Fruit fly (Drosophila melanogaster) whole organism, embryonic: ENCODE data around the gene CG12123.

Experiments used
- Ada2b ChIP-seq: fragments of 200-800 bp; sonication (Bioruptor generic); IDR thresholded peaks from 2 replicates; pipeline ENCODE4 v1.3.6; 2022; ENCODE audit warnings: missing biosample characterization, missing genetic modification characterization
- Awh ChIP-seq: fragments of 200-800 bp; sonication (Bioruptor generic); IDR thresholded peaks from 2 replicates; pipeline ENCODE4, ENCODE4 v1.3.6; 2022; ENCODE audit warnings: missing biosample characterization, missing genetic modification characterization
- BEAF-32 ChIP-seq: fragments of 200-800 bp; sonication (Bioruptor generic); optimal IDR thresholded peaks from 3 replicates; lab custom pipeline; 2017; ENCODE audit warnings: missing biosample characterization, missing genetic modification characterization, mild to moderate bottlenecking, moderate library complexity, missing genetic modification reagents
- CG10147 ChIP-seq: fragments of 200-800 bp; sonication (Bioruptor generic); optimal IDR thresholded peaks from 2 replicates; lab custom pipeline; 2019; ENCODE audit warnings: missing biosample characterization, mild to moderate bottlenecking, missing genetic modification characterization, moderate library complexity
- CG10209 ChIP-seq: fragments of 200-800 bp; sonication (Bioruptor generic); optimal IDR thresholded peaks from 3 replicates; lab custom pipeline; 2017; ENCODE audit warnings: missing biosample characterization, mild to moderate bottlenecking, missing genetic modification characterization, missing genetic modification reagents
- CG10274 ChIP-seq: fragments of 200-800 bp; sonication (Bioruptor generic); optimal IDR thresholded peaks from 3 replicates; lab custom pipeline; 2017; ENCODE audit warnings: missing biosample characterization, mild to moderate bottlenecking, missing genetic modification characterization
- CG10565 ChIP-seq: fragments of 200-800 bp; sonication (Bioruptor generic); optimal IDR thresholded peaks from 3 replicates; lab custom pipeline; 2016; ENCODE audit warnings: missing biosample characterization, mild to moderate bottlenecking, missing genetic modification characterization
- CG13296 ChIP-seq: fragments of 200-800 bp; sonication (Bioruptor generic); optimal IDR thresholded peaks from 3 replicates; lab custom pipeline; 2018; ENCODE audit warnings: missing biosample characterization, mild to moderate bottlenecking, missing genetic modification characterization
- CG14667 ChIP-seq: fragments of 200-800 bp; sonication (Bioruptor generic); IDR thresholded peaks from 2 replicates; pipeline ENCODE4 v1.3.6; 2022; ENCODE audit warnings: missing biosample characterization, missing genetic modification characterization
- CG1529 ChIP-seq: fragments of 200-800 bp; sonication (Bioruptor generic); optimal IDR thresholded peaks from 3 replicates; lab custom pipeline; 2018; ENCODE audit warnings: missing biosample characterization, missing genetic modification characterization
- CG1647 ChIP-seq: fragments of 200-800 bp; sonication (Bioruptor generic); optimal IDR thresholded peaks from 3 replicates; lab custom pipeline; 2016; ENCODE audit warnings: missing biosample characterization, missing genetic modification characterization
- CG17612 ChIP-seq: fragments of 200-800 bp; sonication (Bioruptor generic); IDR thresholded peaks from 2 replicates; pipeline ENCODE4 v1.3.6; 2022; ENCODE audit warnings: missing biosample characterization, missing genetic modification characterization
- CG1792 ChIP-seq: fragments of 200-800 bp; sonication (Bioruptor generic); optimal IDR thresholded peaks from 2 replicates; lab custom pipeline; 2016; ENCODE audit warnings: missing biosample characterization, missing genetic modification characterization
- CG2875 ChIP-seq: fragments of 200-800 bp; sonication (Bioruptor generic); optimal IDR thresholded peaks from 2 replicates; lab custom pipeline; 2017; ENCODE audit warnings: missing biosample characterization, mild to moderate bottlenecking, missing genetic modification characterization, missing genetic modification reagents
- CG30403 ChIP-seq: fragments of 200-800 bp; sonication (Bioruptor generic); optimal IDR thresholded peaks from 3 replicates; lab custom pipeline; 2016; ENCODE audit warnings: missing biosample characterization, missing genetic modification characterization
- CG3847 ChIP-seq: fragments of 200-800 bp; sonication (Bioruptor generic); IDR thresholded peaks from 2 replicates; pipeline ENCODE4 v1.3.6; 2022; ENCODE audit warnings: missing biosample characterization, missing genetic modification characterization
- CG8359 ChIP-seq: fragments of 200-800 bp; sonication (Bioruptor generic); optimal IDR thresholded peaks from 2 replicates; lab custom pipeline; 2017; ENCODE audit warnings: missing biosample characterization, mild to moderate bottlenecking, missing genetic modification characterization, borderline replicate concordance
- CG8478 ChIP-seq: fragments of >200 bp; optimal IDR thresholded peaks from 2 replicates; lab custom pipeline; 2018
- CG8924 ChIP-seq: fragments of 200-800 bp; optimal IDR thresholded peaks from 3 replicates; lab custom pipeline; 2019; ENCODE audit warnings: missing biosample characterization, mild to moderate bottlenecking, missing genetic modification characterization, moderate library complexity
- D19B ChIP-seq: fragments of 200-800 bp; sonication (Bioruptor generic); optimal IDR thresholded peaks from 2 replicates; lab custom pipeline; 2017; ENCODE audit warnings: missing biosample characterization, mild to moderate bottlenecking, missing genetic modification characterization
- Dip3 ChIP-seq: fragments of 200-800 bp; sonication (Bioruptor generic); optimal IDR thresholded peaks from 3 replicates; lab custom pipeline; 2016; ENCODE audit warnings: missing biosample characterization, missing genetic modification characterization
- H15 ChIP-seq: fragments of 200-800 bp; sonication (Bioruptor generic); IDR thresholded peaks from 3 replicates; pipeline ENCODE4 v1.3.6; 2022; ENCODE audit warnings: missing biosample characterization, missing genetic modification characterization
- HLH3B ChIP-seq: fragments of 200-800 bp; sonication (Bioruptor generic); IDR thresholded peaks from 2 replicates; pipeline ENCODE4 v1.3.6; 2022; ENCODE audit warnings: missing biosample characterization, missing genetic modification characterization
- Hmx ChIP-seq: fragments of 200-800 bp; sonication (Bioruptor generic); optimal IDR thresholded peaks from 2 replicates; lab custom pipeline; 2016; ENCODE audit warnings: missing biosample characterization, missing genetic modification characterization
- Jarid2 ChIP-seq: fragments of 200-800 bp; sonication (Bioruptor generic); optimal IDR thresholded peaks from 3 replicates; lab custom pipeline; 2017; ENCODE audit warnings: mild to moderate bottlenecking, missing biosample characterization, missing genetic modification reagents, missing genetic modification characterization
- Lim3 ChIP-seq: fragments of 200-800 bp; sonication (Bioruptor generic); IDR thresholded peaks from 2 replicates; pipeline ENCODE4 v1.3.6; 2022; ENCODE audit warnings: missing biosample characterization, missing genetic modification characterization
- MTF-1 ChIP-seq: fragments of 200-800 bp; sonication (Bioruptor generic); optimal IDR thresholded peaks from 2 replicates; lab custom pipeline; 2018; ENCODE audit warnings: missing biosample characterization, mild to moderate bottlenecking, missing genetic modification characterization, borderline replicate concordance
- Mes4 ChIP-seq: fragments of 200-800 bp; sonication (Bioruptor generic); optimal IDR thresholded peaks from 2 replicates; lab custom pipeline; 2016; ENCODE audit warnings: missing biosample characterization, missing genetic modification characterization
- Sox102F ChIP-seq: fragments of 200-800 bp; sonication (Bioruptor generic); optimal IDR thresholded peaks from 2 replicates; lab custom pipeline; 2018; ENCODE audit warnings: missing biosample characterization, mild to moderate bottlenecking, missing genetic modification characterization, moderate library complexity
- Sry-δ ChIP-seq: fragments of 200-800 bp; sonication (Bioruptor generic); optimal IDR thresholded peaks from 2 replicates; lab custom pipeline; 2016; ENCODE audit warnings: missing biosample characterization, missing genetic modification characterization
- Vsx1 ChIP-seq: fragments of 200-800 bp; sonication (Bioruptor generic); optimal IDR thresholded peaks from 2 replicates; lab custom pipeline; 2017; ENCODE audit warnings: missing biosample characterization, mild to moderate bottlenecking, missing genetic modification characterization, missing genetic modification reagents
- amos ChIP-seq: fragments of 200-800 bp; sonication (Bioruptor generic); IDR thresholded peaks from 2 replicates; pipeline ENCODE4 v1.3.6; 2022; ENCODE audit warnings: missing biosample characterization, missing genetic modification characterization; ENCODE audit not compliant: partially characterized antibody
- ap ChIP-seq: fragments of 200-800 bp; sonication (Bioruptor generic); IDR thresholded peaks from 2 replicates; pipeline ENCODE4 v1.3.6; 2022; ENCODE audit warnings: missing biosample characterization, missing genetic modification characterization
- bbx ChIP-seq: fragments of 200-800 bp; sonication (Bioruptor generic); IDR thresholded peaks from 2 replicates; pipeline ENCODE4 v1.3.6; 2022; ENCODE audit warnings: missing biosample characterization, missing genetic modification characterization; ENCODE audit not compliant: partially characterized antibody
- chm ChIP-seq: fragments of 200-800 bp; sonication (Bioruptor generic); IDR thresholded peaks from 2 replicates; pipeline ENCODE4 v1.3.6; 2022; ENCODE audit warnings: missing biosample characterization, missing genetic modification characterization
- crp ChIP-seq, 2 experiments: fragments of 200-800 bp; sonication (Bioruptor generic); optimal IDR thresholded peaks; 2 replicates in 1 of 2; 3 replicates in 1 of 2; lab custom pipeline; 2017; ENCODE audit warnings: missing biosample characterization in 2 of 2, missing genetic modification characterization in 2 of 2, mild to moderate bottlenecking in 1 of 2, moderate library complexity in 1 of 2
- fd96Cb ChIP-seq: fragments of 200-800 bp; sonication (Bioruptor generic); optimal IDR thresholded peaks from 2 replicates; lab custom pipeline; 2018; ENCODE audit warnings: missing biosample characterization, mild to moderate bottlenecking, missing genetic modification characterization, moderate library complexity
- ftz-f1 ChIP-seq: fragments of 200-800 bp; sonication (Bioruptor generic); optimal IDR thresholded peaks from 2 replicates; lab custom pipeline; 2016; ENCODE audit warnings: missing biosample characterization, missing genetic modification characterization
- gsb ChIP-seq: fragments of 200-800 bp; sonication (Bioruptor generic); IDR thresholded peaks from 2 replicates; pipeline ENCODE4 v1.3.6; 2022; ENCODE audit warnings: missing biosample characterization, missing genetic modification characterization
- hth ChIP-seq: fragments of >200 bp; optimal IDR thresholded peaks from 2 replicates; lab custom pipeline; 2017; ENCODE audit warnings: inconsistent platforms
- kah ChIP-seq: fragments of 200-800 bp; sonication (Bioruptor generic); optimal IDR thresholded peaks from 2 replicates; lab custom pipeline; 2018; ENCODE audit warnings: missing biosample characterization, mild to moderate bottlenecking, missing genetic modification characterization
- ken ChIP-seq: fragments of 200-800 bp; sonication (Bioruptor generic); IDR thresholded peaks from 3 replicates; pipeline ENCODE4 v1.3.6; 2022; ENCODE audit warnings: missing biosample characterization, missing genetic modification characterization
- knrl ChIP-seq: fragments of 200-800 bp; sonication (Bioruptor generic); IDR thresholded peaks from 3 replicates; pipeline ENCODE4 v1.3.6; 2022; ENCODE audit warnings: missing biosample characterization, missing genetic modification characterization; ENCODE audit not compliant: partially characterized antibody
- lola ChIP-seq, 3 experiments: fragments of >200 bp in 2 of 3; fragments of 200-800 bp in 1 of 3; sonication (Bioruptor generic) in 1 of 3; optimal IDR thresholded peaks; 2 replicates each; lab custom pipeline; 2017 to 2019; ENCODE audit warnings: missing biosample characterization in 3 of 3, missing genetic modification characterization in 3 of 3, mild to moderate bottlenecking in 1 of 3, moderate library complexity in 1 of 3
- p53 ChIP-seq: fragments of 200-800 bp; sonication (Bioruptor generic); optimal IDR thresholded peaks from 2 replicates; lab custom pipeline; 2016; ENCODE audit warnings: missing biosample characterization, missing genetic modification characterization
- phol ChIP-seq: fragments of 200-800 bp; sonication (Bioruptor generic); optimal IDR thresholded peaks from 3 replicates; lab custom pipeline; 2018; ENCODE audit warnings: missing biosample characterization, mild to moderate bottlenecking, missing genetic modification characterization, moderate library complexity
- sna ChIP-seq: fragments of 200-800 bp; sonication (Bioruptor generic); IDR thresholded peaks from 2 replicates; pipeline ENCODE4 v1.3.6; 2022; ENCODE audit warnings: missing biosample characterization, missing genetic modification characterization; ENCODE audit not compliant: partially characterized antibody
- ssp ChIP-seq: fragments of 200-800 bp; sonication (Bioruptor generic); IDR thresholded peaks from 2 replicates; pipeline ENCODE4 v1.3.6; 2022; ENCODE audit warnings: missing biosample characterization, missing genetic modification characterization
- zen ChIP-seq: fragments of 200-800 bp; sonication (Bioruptor generic); optimal IDR thresholded peaks from 3 replicates; lab custom pipeline; 2018; ENCODE audit warnings: missing biosample characterization, mild to moderate bottlenecking, missing genetic modification characterization, moderate library complexity
- zf30C ChIP-seq: fragments of 200-800 bp; sonication (Bioruptor generic); optimal IDR thresholded peaks from 3 replicates; lab custom pipeline; 2018; ENCODE audit warnings: missing biosample characterization, mild to moderate bottlenecking, missing genetic modification characterization

The CG12123 gene

DNA sequence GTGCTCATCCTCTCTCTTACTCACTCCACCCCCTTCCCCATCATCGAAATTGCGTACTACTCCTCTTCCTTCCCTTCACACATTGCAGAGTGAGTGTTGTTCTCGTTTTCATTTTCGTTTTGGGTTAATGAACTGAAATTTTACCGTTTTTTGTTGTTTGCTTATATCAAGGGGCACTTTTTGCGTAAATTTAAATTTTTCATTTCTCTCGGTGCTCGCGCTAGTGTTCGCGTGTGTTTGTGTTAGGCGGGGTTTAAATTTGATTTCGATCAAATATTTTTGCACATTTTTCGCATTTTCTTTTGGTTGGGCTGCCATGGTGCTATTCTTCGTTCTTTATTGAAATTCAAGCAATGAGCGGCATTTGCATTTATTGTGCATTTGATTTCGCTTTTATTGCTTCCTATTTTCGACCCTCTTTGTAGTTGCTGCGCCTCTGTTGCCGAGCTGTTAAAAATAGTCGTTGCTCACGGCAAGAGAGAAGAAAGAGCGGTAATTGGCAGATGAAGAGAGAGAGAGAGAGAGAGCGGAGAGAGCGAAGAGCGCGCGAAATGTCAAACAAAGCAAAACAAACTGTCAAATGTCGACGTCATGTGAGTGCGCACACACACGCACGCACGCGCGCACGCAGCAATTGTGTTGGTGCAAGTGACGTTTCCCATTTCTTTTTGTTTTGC lies 21.2 kb downstream of the CG12123 start (continued):
- TF ChIP-seq lola (GFP tag; optimal IDR thresholded peaks at IDR 0.05; lab: Kevin White, UChicago), result peak in 1 of 3 experiments; percentile 43
- TF ChIP-seq MTF-1 (GFP tag; lab: Kevin White, UChicago), result peak; percentile 29
- TF ChIP-seq Awh (GFP tag; lab: Robert Waterston, UW), result no peak
- TF ChIP-seq CG1529, result peak; percentile 23
- TF ChIP-seq CG17612 (GFP tag; lab: Robert Waterston, UW), result no peak
- TF ChIP-seq bbx (GFP tag; lab: Robert Waterston, UW), result no peak
- no peak for TF ChIP-seq CG1792 (GFP tag; lab: Kevin White, UChicago)
- no peak for TF ChIP-seq Mes4 (GFP tag; lab: Kevin White, UChicago)
- TF ChIP-seq Sry-δ, result no peak
- no peak for TF ChIP-seq D19B (GFP tag; lab: Kevin White, UChicago)
- TF ChIP-seq CG10147 (GFP tag; lab: Kevin White, UChicago), result no peak
- TF ChIP-seq CG14667 (GFP tag; lab: Robert Waterston, UW), result no peak
- TF ChIP-seq Lim3 (GFP tag; lab: Robert Waterston, UW), result no peak
- TF ChIP-seq gsb (GFP tag; lab: Robert Waterston, UW), result no peak
- TF ChIP-seq Sox102F, result no peak
- TF ChIP-seq Hmx (GFP tag; lab: Kevin White, UChicago), result no peak
- no peak for TF ChIP-seq p53
- peak; percentile 29 for TF ChIP-seq CG13296 (GFP tag; lab: Kevin White, UChicago)
- TF ChIP-seq CG10209 (GFP tag; lab: Kevin White, UChicago), result no peak
- no peak for TF ChIP-seq CG10274
- no peak for TF ChIP-seq HLH3B (GFP tag; lab: Robert Waterston, UW)
- peak; percentile 27 for TF ChIP-seq kah (GFP tag; lab: Kevin White, UChicago)
- TF ChIP-seq ssp, result no peak
- no peak for TF ChIP-seq CG10565 (GFP tag; lab: Kevin White, UChicago)
- no peak for TF ChIP-seq sna (GFP tag; lab: Robert Waterston, UW)
- no peak for TF ChIP-seq CG8924 (tag; lab: Kevin White, UChicago)
- TF ChIP-seq CG1647, result no peak
- no peak for TF ChIP-seq H15 (GFP tag; lab: Robert Waterston, UW)
- TF ChIP-seq ap (GFP tag; lab: Robert Waterston, UW), result no peak
- TF ChIP-seq knrl (GFP tag; lab: Robert Waterston, UW), result no peak
- no peak for TF ChIP-seq CG8359 (GFP tag; lab: Kevin White, UChicago)
- no peak for TF ChIP-seq crp (GFP tag; optimal IDR thresholded peaks at IDR 0.05; lab: Kevin White, UChicago)
- TF ChIP-seq Vsx1 (GFP tag; lab: Kevin White, UChicago), result peak; percentile 17
- no peak for TF ChIP-seq CG3847 (GFP tag; lab: Robert Waterston, UW)
- no peak for TF ChIP-seq Ada2b
- TF ChIP-seq CG8478 (lab: Kevin White, UChicago), result no peak
- no peak for TF ChIP-seq ftz-f1 (GFP tag; lab: Kevin White, UChicago)
- TF ChIP-seq zen (tag; lab: Kevin White, UChicago), result no peak
- TF ChIP-seq CG30403 (GFP tag; lab: Kevin White, UChicago), result no peak
- peak; percentile 77 for TF ChIP-seq chm (GFP tag; lab: Robert Waterston, UW)
- peak; percentile 50; the same call in 1 of the 3 replicates for TF ChIP-seq ken (GFP tag; lab: Robert Waterston, UW)
- no peak for TF ChIP-seq fd96Cb (tag; lab: Kevin White, UChicago)
- no peak for TF ChIP-seq zf30C (GFP tag; lab: Kevin White, UChicago)
- TF ChIP-seq CG2875 (GFP tag; lab: Kevin White, UChicago), result no peak
- TF ChIP-seq phol (tag; lab: Kevin White, UChicago), result no peak
- TF ChIP-seq Dip3 (GFP tag; lab: Kevin White, UChicago), result no peak
- no peak for TF ChIP-seq Jarid2
- no peak for TF ChIP-seq amos (GFP tag; lab: Robert Waterston, UW)
- TF ChIP-seq BEAF-32, result no peak
- no peak for TF ChIP-seq hth (lab: Kevin White, UChicago)
